In the genomic region with DNA sequence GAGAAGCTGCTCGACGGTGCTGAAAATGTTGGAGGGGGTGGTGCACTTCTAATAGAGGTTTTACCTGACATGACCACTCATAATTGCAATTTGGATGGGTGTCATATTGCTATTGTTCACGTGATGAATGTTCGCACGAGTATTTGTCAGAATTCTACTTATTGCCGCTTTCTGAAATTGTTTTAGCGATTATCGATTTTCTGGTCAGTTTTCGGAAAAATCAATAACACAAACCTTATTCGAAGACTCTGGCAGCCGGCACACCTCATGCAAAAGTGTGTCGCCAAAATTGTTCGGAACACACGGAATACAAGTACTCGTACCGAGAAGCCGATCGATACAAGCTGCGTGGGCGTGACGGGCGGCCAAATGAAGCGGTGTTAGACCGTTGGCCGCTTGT, we compare ENCODE assay signal across 4 worm cellular contexts.
A peak's percentile ranks its signal among the peaks of the same experiment; 100 is the strongest.
TF ChIP-seq lines count a peak whose summit lies in the region.

No protein-coding gene starts in this region.

TF ChIP-seq in whole organism, L1 larva, 84 proteins besides CTCF, POLR2A, EP300 and RAD21:
- TF ChIP-seq lir-3 (tag; optimal IDR thresholded peaks at IDR 0.05; lab: Kevin White, UChicago; ENCODE audit: poor library complexity) (no peak), alr-1 (tag; optimal IDR thresholded peaks at IDR 0.05; lab: Kevin White, UChicago; ENCODE audit: borderline replicate concordance) (peak; percentile 39)

TF ChIP-seq in whole organism, L3 larva, 47 proteins besides CTCF, POLR2A, EP300 and RAD21:
- peak; percentile 24 for TF ChIP-seq ceh-28 (tag; optimal IDR thresholded peaks at IDR 0.05; lab: Kevin White, UChicago)
- TF ChIP-seq nhr-67 (tag; optimal IDR thresholded peaks at IDR 0.05; lab: Kevin White, UChicago), result no peak

TF ChIP-seq in whole organism, L4 larva, 104 proteins besides CTCF, POLR2A, EP300 and RAD21:
- TF ChIP-seq snpc-1.2 (GFP tag; IDR thresholded peaks at IDR 0.05; lab: Robert Waterston, UW) (no peak), ceh-28 (tag; optimal IDR thresholded peaks at IDR 0.05; lab: Kevin White, UChicago) (peak; percentile 64)

TF ChIP-seq in whole organism, midembryonic, 9 proteins besides CTCF, POLR2A, EP300 and RAD21:
- TF ChIP-seq T22C8.4 (GFP tag; IDR thresholded peaks at IDR 0.05; lab: Robert Waterston, UW) (peak; percentile 63), flt-1 (GFP tag; IDR thresholded peaks at IDR 0.05; lab: Robert Waterston, UW) (no peak)
